Fruit fly (Drosophila melanogaster) whole organism: ENCODE measurements around the gene Hpf1.

ENCODE experiments used
- CG8478 ChIP-seq: fragments of >200 bp; optimal IDR thresholded peaks from 2 replicates; lab custom pipeline; 2018; ENCODE audit warnings: inconsistent platforms
- Dll ChIP-seq: fragments of >200 bp; optimal IDR thresholded peaks from 2 replicates; lab custom pipeline; 2017
- EcR ChIP-seq, 2 experiments: fragments of >200 bp; optimal IDR thresholded peaks; 2 replicates each; lab custom pipeline; 2017; ENCODE audit warnings: missing biosample characterization in 2 of 2, missing genetic modification characterization in 2 of 2, missing genetic modification reagents in 2 of 2
- pan ChIP-seq: fragments of >200 bp; optimal IDR thresholded peaks from 2 replicates; lab custom pipeline; 2017
- psq ChIP-seq: fragments of >200 bp; optimal IDR thresholded peaks from 2 replicates; lab custom pipeline; 2017
- usp ChIP-seq: fragments of >200 bp; optimal IDR thresholded peaks from 2 replicates; lab custom pipeline; 2017; ENCODE audit warnings: missing biosample characterization, missing genetic modification characterization, mixed read lengths

The Hpf1 gene

DNA sequence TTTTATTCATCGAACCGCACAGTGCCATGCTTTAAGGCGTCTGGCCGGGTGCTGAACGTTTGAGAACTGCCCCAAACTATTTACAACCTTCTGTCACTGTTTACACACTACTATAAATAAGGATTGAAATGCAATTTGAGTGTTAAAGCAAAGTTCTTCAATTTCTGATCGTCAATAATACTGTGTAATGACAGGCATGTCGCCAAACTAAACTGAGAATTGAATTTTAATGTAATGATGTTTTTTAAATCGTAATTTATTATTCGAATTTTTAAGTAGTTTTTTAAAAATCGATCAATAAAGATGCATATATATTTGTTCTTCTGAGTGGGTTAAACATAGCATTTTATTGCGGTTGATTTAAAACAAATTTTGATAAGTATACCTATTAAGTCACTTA is 10.7 kb upstream of the Hpf1 start, which contains the start of gene CG2082:
CG2082 (minus strand) TSS at position 101 of the 400 bp plus-strand sequence.
- TF ChIP-seq pan (lab: Kevin White, UChicago), result no peak
- no peak for TF ChIP-seq usp (GFP tag; lab: Kevin White, UChicago)
- no peak for TF ChIP-seq psq (lab: Kevin White, UChicago)
- no peak for TF ChIP-seq CG8478 (lab: Kevin White, UChicago)
- no peak for TF ChIP-seq Dll (lab: Kevin White, UChicago)
- no peak for TF ChIP-seq EcR (GFP tag; optimal IDR thresholded peaks at IDR 0.05; lab: Kevin White, UChicago)

DNA sequence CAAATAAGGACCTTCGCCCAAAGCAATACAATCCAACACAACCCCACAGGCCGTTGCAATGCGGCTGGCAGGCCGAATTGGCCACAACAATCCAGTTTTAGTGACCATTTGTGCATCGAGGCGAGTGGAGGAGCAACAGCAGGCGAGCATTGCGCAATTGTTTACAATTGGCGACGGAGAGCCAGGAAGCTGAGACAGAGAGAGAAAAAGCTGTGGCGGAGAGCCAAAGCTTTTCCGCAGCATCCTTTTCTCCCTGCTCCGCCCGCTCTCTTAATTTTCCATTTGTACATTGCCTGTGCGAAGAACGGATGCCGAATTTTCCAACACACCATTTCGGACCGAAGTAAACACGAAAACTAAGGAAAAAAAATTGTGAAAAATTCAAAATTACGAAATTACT is 10.2 kb upstream of the Hpf1 start, which contains the start of gene kat-60L1:
kat-60L1 (plus strand) TSS at position 301 of the 400 bp plus-strand sequence.
- TF ChIP-seq usp (GFP tag; lab: Kevin White, UChicago), result no peak
- no peak for TF ChIP-seq EcR (GFP tag; optimal IDR thresholded peaks at IDR 0.05; lab: Kevin White, UChicago)
- no peak for TF ChIP-seq psq (lab: Kevin White, UChicago)
- no peak for TF ChIP-seq Dll (lab: Kevin White, UChicago)
- TF ChIP-seq CG8478 (lab: Kevin White, UChicago), result no peak
- no peak for TF ChIP-seq pan (lab: Kevin White, UChicago)

dm6 chr3R:5789025-5789953 is 2.4 kb upstream of the Hpf1 start, which contains the start of the genes Hat1 and Rpn5:
Hat1 (minus strand) TSS chr3R:5789384.
Rpn5 (plus strand) TSS chr3R:5789493.
- TF ChIP-seq psq (lab: Kevin White, UChicago), result no peak
- TF ChIP-seq CG8478 (lab: Kevin White, UChicago), result no peak
- no peak for TF ChIP-seq usp (GFP tag; lab: Kevin White, UChicago)
- no peak for TF ChIP-seq Dll (lab: Kevin White, UChicago)
- no peak for TF ChIP-seq EcR (GFP tag; optimal IDR thresholded peaks at IDR 0.05; lab: Kevin White, UChicago)
- TF ChIP-seq pan (lab: Kevin White, UChicago), result no peak

- no peak for TF ChIP-seq pan (lab: Kevin White, UChicago)
- no peak for TF ChIP-seq CG8478 (lab: Kevin White, UChicago)
- no peak for TF ChIP-seq EcR (GFP tag; optimal IDR thresholded peaks at IDR 0.05; lab: Kevin White, UChicago)
- no peak for TF ChIP-seq usp (GFP tag; lab: Kevin White, UChicago)
- no peak for TF ChIP-seq Dll (lab: Kevin White, UChicago)
- no peak for TF ChIP-seq psq (lab: Kevin White, UChicago)
Measured at dm6 chr3R:5794267-5795089, 2.8 kb downstream of the Hpf1 start, which contains the start of the genes PSMG1 and CG10979. PSMG1 (minus strand) TSS chr3R:5794317. CG10979 (plus strand) TSS chr3R:5794705.

dm6 chr3R:5797709-5798108 is 6.0 kb downstream of the Hpf1 start:
- TF ChIP-seq CG8478 (lab: Kevin White, UChicago) (no peak), usp (GFP tag; lab: Kevin White, UChicago) (no peak), Dll (lab: Kevin White, UChicago) (no peak)

- no peak for TF ChIP-seq CG8478 (lab: Kevin White, UChicago)
- TF ChIP-seq usp (GFP tag; lab: Kevin White, UChicago), result no peak
- TF ChIP-seq psq (lab: Kevin White, UChicago), result no peak
- no peak for TF ChIP-seq EcR (GFP tag; optimal IDR thresholded peaks at IDR 0.05; lab: Kevin White, UChicago)
- no peak for TF ChIP-seq pan (lab: Kevin White, UChicago)
- TF ChIP-seq Dll (lab: Kevin White, UChicago), result no peak
Measured at dm6 chr3R:5801703-5802436, 10.2 kb downstream of the Hpf1 start, which contains the start of gene CG11000. CG11000 (plus strand) TSS chr3R:5802328.

dm6 chr3R:5813157-5813659 is 21.5 kb downstream of the Hpf1 start, which contains the start of gene CG42675:
CG42675 (plus strand) TSS chr3R:5813609.
- no peak for TF ChIP-seq EcR (GFP tag; optimal IDR thresholded peaks at IDR 0.05; lab: Kevin White, UChicago)
- no peak for TF ChIP-seq psq (lab: Kevin White, UChicago)
- TF ChIP-seq usp (GFP tag; lab: Kevin White, UChicago), result no peak

DNA sequence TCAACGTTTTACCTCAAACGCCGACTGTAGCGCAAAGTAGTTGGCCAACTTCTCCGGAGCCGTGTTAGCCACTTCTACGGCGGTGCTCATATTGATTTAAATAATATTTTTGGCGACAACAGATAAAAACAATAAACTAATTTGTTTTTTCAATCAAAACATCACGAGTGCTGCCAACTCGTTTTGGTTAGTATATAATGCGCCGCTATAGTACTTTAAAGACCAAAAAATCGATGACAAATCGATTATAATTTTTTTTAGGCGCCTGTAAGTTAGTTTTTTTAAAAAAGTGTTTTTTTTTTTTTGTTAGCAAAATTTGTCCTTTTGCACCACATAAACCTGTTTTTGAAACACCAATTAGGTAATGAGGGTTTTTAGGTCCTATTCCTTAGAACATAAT is 29.6 kb downstream of the Hpf1 start, which contains the start of gene Hpr1:
Hpr1 (minus strand) TSS at position 198 of the 400 bp plus-strand sequence.
- TF ChIP-seq usp (GFP tag; lab: Kevin White, UChicago) (no peak), psq (lab: Kevin White, UChicago) (no peak), EcR (GFP tag; optimal IDR thresholded peaks at IDR 0.05; lab: Kevin White, UChicago) (no peak), Dll (lab: Kevin White, UChicago) (no peak), CG8478 (lab: Kevin White, UChicago) (no peak), pan (lab: Kevin White, UChicago) (no peak)

DNA sequence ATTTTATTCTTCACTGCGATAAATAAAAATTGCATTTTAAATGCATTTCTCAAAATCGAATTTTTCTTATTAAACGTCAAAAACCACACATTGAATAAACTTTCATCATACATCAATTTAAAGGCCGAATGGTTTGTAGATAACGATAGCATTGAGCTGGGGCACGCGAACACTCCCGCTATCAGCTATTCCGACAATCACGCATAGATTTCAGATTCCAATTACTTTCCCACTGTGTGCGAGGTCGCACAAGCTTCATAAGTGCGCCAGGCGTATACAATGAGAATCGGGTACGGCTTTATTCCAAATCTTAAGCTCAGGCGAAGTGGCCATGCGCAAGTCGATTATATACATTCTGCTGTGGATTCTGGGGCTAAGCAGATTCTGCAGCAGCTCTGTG is 30.1 kb downstream of the Hpf1 start, which contains the start of gene CG46303:
CG46303 (plus strand) TSS at position 223 of the 400 bp plus-strand sequence.
- TF ChIP-seq psq (lab: Kevin White, UChicago) (no peak), pan (lab: Kevin White, UChicago) (no peak), EcR (GFP tag; optimal IDR thresholded peaks at IDR 0.05; lab: Kevin White, UChicago) (no peak), Dll (lab: Kevin White, UChicago) (no peak), usp (GFP tag; lab: Kevin White, UChicago) (no peak), CG8478 (lab: Kevin White, UChicago) (no peak)
